Worm (Caenorhabditis elegans) whole organism, L4/young adult: ENCODE results near the gene aff-1.

Experiments used
- W03F9.2 ChIP-seq: fragments of 150-350 bp; optimal IDR thresholded peaks from 2 replicates; lab custom pipeline; 2014; ENCODE audit warnings: missing biosample characterization, missing genetic modification characterization
- him-1 ChIP-seq: sonication (generic microtip); optimal IDR thresholded peaks from 2 replicates; lab custom pipeline; 2016; ENCODE audit warnings: missing genotype, missing genetic modification reagents, missing genetic modification characterization, missing compliant biosample characterization

DNA sequence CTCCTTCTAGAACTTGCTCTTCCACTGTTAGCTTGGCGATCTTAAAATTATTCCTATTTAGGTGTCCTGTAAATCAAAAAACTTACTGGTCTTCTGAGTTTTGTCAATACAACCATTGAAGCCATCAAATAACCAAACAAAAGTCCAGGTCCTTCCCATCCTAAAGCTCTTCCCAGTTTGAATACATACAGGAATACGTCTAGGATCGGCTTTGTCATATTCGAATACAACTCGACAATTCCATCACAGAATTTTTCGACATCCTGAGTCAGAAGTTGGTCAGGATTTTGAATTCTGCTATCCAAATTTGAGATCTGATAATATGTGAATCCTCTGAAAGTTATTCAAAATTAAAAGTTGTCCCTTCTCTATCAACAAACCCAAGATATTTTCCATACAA lies 18.8 kb upstream of the aff-1 start:
- TF ChIP-seq W03F9.2 (tag; lab: Kevin White, UChicago) (no peak), him-1 (no peak)
